Worm (Caenorhabditis elegans) whole organism, early embryonic: Measurements from ENCODE around the gene fbxl-3.

ENCODE experiments used
- B0310.2 ChIP-seq: sonication (generic microtip); optimal IDR thresholded peaks from 2 replicates; lab custom pipeline; 2016; ENCODE audit warnings: mild to moderate bottlenecking, missing genetic modification characterization, missing compliant biosample characterization
- ama-1 ChIP-seq: fragments of 150-350 bp; optimal IDR thresholded peaks from 2 replicates; lab custom pipeline; 2014
- tbx-11 ChIP-seq: fragments of 200-800 bp; sonication (Bioruptor generic); IDR thresholded peaks from 2 replicates; pipeline ENCODE4 v1.3.6; 2022; ENCODE audit warnings: missing genetic modification characterization, missing compliant biosample characterization
- tbx-37 ChIP-seq: fragments of 200-800 bp; sonication (Bioruptor generic); conservative IDR thresholded peaks from 2 replicates; pipeline ENCODE4 v1.3.6; 2022; ENCODE audit warnings: missing genetic modification reagents, missing genetic modification characterization, missing compliant biosample characterization
- tra-4 ChIP-seq: sonication (generic microtip); optimal IDR thresholded peaks from 2 replicates; lab custom pipeline; 2017; ENCODE audit warnings: missing genetic modification characterization, missing compliant biosample characterization

DNA sequence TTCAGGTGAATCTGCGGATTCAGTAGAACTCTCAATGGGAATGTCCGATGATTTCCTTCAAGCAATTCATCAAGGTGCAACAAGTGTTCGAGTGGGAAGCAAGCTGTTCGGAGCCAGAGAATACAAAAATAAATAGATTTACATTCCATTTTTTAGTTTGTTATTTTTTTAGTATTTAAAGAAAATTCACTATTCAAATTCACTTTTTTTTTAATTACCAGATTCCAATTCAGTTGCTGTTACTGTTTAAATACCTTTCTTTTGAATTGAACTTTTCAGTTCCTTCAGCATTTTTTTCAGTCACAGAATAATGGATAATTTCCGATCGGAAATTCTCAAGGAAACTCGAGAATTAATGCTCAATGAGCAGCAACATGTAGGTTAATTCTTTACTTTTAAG lies 46.9 kb downstream of the fbxl-3 start, which contains the start of gene F09E5.7:
- TF ChIP-seq tbx-11 (GFP tag; lab: Robert Waterston, UW) (no peak), tbx-37 (GFP tag; lab: Robert Waterston, UW) (no peak), ama-1 (lab: Kevin White, UChicago) (no peak), tra-4 (no peak), B0310.2 (no peak)
